Worm (Caenorhabditis elegans): Measurements from ENCODE around the gene C02B8.7.
"Not testable (repeated sequence)": the region's sequence is repeated elsewhere in the genome, so short reads cannot be mapped to it uniquely, and the experiment has no call there.

DNA sequence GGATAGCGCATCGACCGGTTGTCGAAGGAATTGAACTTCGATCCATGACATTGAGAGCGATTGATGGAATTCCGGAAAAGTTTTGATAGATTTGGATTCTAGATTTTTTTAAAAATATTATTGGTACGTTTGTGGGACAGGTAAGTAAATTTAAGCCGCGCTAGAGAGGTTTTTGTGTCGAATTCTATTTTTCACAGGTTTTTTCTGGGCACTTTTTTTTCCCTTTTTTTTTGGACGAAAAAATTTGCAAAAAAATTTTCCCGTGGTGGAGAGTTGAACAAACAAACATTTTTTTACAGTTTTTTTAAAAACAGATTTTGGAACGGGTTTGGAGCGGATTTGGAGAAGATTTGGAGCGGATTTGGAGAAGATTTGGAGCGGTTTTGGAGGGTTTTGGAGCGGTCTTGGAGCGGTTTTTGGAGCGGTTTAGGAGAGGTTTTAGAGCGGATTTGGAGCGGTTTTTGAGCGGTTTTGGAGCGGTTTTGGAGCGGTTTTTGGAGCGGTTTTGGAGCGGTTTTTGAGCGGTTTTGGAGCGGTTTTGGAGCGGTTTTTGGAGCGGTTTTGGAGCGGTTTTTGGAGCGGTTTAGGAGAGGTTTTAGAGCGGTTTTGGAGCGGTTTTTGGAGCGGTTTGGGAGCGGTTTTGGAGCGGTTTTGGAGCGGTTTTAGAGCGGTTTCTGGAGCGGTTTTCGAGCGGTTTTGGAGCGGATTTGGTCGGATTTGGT, 44.1 kb upstream of the C02B8.7 start, which contains the start of gene C17H11.4:
- not testable (repeated sequence) for TF ChIP-seq ama-1 (optimal IDR thresholded peaks at IDR 0.05); unc-55 (GFP tag; optimal IDR thresholded peaks at IDR 0.05); nhr-11 (tag; optimal IDR thresholded peaks at IDR 0.05); elt-1 (tag; optimal IDR thresholded peaks at IDR 0.05); snpc-4 (tag; optimal IDR thresholded peaks at IDR 0.05)

All from whole organism, L2 larva.